Fruit fly (Drosophila melanogaster): Measurements from ENCODE around the gene Socs36E.

- no peak for TF ChIP-seq h (optimal IDR thresholded peaks at IDR 0.05)
- TF ChIP-seq insv (optimal IDR thresholded peaks at IDR 0.05): no peak
- TF ChIP-seq ttk (optimal IDR thresholded peaks at IDR 0.05): no peak
Measured at dm6 chr2L:18146618-18147099, 5.6 kb downstream of the Socs36E start.
